Worm (Caenorhabditis elegans): ENCODE data around the gene srh-37.

The srh-37 gene

DNA sequence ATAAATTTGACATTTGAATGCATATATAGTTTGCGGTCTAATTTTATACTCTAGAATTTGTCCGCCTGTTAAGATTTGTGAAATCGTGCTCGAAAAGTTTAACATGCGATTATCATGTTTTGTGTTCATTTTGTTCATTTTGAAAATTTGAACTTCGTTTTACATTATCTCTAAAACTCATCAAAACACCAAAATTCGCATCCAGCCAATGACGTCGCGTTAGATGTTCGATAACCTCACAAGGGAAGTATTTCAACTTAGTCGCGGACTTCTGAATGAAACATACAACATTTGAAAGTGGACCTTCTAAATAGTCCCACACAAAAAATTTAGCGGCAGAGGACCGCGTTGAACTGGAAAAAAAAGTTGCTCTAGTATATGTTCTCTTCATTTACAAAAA is 29.1 kb upstream of the srh-37 start:
- TF ChIP-seq rec-8 (tag; optimal IDR thresholded peaks at IDR 0.05): no peak

DNA sequence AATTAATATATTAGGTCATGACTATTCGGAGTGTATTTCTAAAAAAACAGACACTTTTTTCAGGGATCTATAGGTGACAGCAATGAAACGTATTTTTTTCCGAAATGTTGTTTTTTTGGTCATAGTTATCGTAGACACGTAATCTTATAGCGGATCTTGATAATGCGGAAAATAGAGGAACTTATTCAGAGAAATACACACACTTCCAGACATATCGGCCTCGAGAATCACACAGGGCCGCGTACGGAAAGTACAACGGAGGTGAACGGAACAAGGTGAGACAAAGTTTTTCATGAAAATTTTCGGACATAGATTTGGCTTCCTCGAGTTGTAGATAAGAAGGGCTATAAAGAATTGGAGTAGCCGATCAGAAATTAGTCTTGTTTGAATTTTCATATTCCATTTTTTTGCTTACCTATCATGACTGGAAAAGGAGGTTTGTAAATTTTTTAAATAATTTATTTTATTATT is 26.8 kb upstream of the srh-37 start, which contains the start of gene nhr-155:
TSS of gene nhr-155 (plus strand) at position 421 of the 471 bp plus-strand sequence.
- TF ChIP-seq egl-44 (GFP tag; IDR thresholded peaks at IDR 0.05) (no peak), hlh-12 (tag; optimal IDR thresholded peaks at IDR 0.05) (no peak), B0035.1 (tag; optimal IDR thresholded peaks at IDR 0.05) (no peak), nhr-120 (GFP tag; IDR thresholded peaks at IDR 0.05) (no peak), hlh-26 (GFP tag; conservative IDR thresholded peaks at IDR 0.05) (no peak), ztf-6 (GFP tag; IDR thresholded peaks at IDR 0.05) (no peak), snpc-4 (GFP tag; optimal IDR thresholded peaks at IDR 0.05) (no peak), snpc-4 (tag; optimal IDR thresholded peaks at IDR 0.05) (no peak), nfya-2 (GFP tag; IDR thresholded peaks at IDR 0.05) (no peak), T07F8.4 (tag; optimal IDR thresholded peaks at IDR 0.05) (no peak), F39B2.1 (GFP tag; IDR thresholded peaks at IDR 0.05) (no peak), egl-18 (GFP tag; IDR thresholded peaks at IDR 0.05) (no peak), ZK185.1 (tag; optimal IDR thresholded peaks at IDR 0.05; ENCODE audit: poor library complexity, severe bottlenecking) (no peak), sptf-2 (GFP tag; optimal IDR thresholded peaks at IDR 0.05) (no peak), tbx-9 (tag; optimal IDR thresholded peaks at IDR 0.05; ENCODE audit: borderline replicate concordance) (no peak), dox-1 (GFP tag; IDR thresholded peaks at IDR 0.05) (no peak), ceh-27 (GFP tag; optimal IDR thresholded peaks at IDR 0.05) (no peak), dpl-1 (GFP tag; optimal IDR thresholded peaks at IDR 0.05) (no peak), madf-3 (GFP tag; IDR thresholded peaks at IDR 0.05) (no peak), madf-8 (GFP tag; conservative IDR thresholded peaks at IDR 0.05) (no peak)

DNA sequence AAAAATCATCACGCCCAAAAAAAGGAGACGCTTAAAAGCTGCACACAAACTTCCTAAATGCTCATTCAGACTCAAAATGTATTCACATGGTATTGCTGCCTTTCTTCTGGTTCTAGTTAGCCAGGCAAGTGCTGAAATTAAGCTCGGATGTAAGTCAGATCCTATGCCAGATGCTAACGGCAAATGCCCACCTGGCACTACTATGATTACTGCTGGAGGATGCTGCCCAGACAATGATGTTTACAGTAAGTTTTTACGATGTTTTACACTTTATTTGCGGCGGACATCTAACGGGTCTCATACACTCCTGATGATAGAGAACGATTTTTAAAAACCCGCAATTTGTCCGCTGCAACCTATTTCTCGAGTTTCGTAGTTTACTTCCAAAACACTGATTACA is 24.3 kb upstream of the srh-37 start, which contains the start of gene C14C6.5:
TSS of gene C14C6.5 (plus strand) at position 58 of the 400 bp plus-strand sequence.
- TF ChIP-seq D2030.7 (GFP tag; IDR thresholded peaks at IDR 0.05) (no peak), die-1 (tag; optimal IDR thresholded peaks at IDR 0.05) (no peak), C17E4.6 (GFP tag; IDR thresholded peaks at IDR 0.05) (no peak), lir-1 (GFP tag; conservative IDR thresholded peaks at IDR 0.05) (no peak), F57A8.1 (GFP tag; optimal IDR thresholded peaks at IDR 0.05) (no peak), K11D2.4 (GFP tag; IDR thresholded peaks at IDR 0.05) (no peak), somi-1 (GFP tag; optimal IDR thresholded peaks at IDR 0.05) (no peak), Y79H2A.3 (GFP tag; conservative IDR thresholded peaks at IDR 0.05) (no peak), B0336.3 (GFP tag; IDR thresholded peaks at IDR 0.05) (no peak), nfya-1 (tag; optimal IDR thresholded peaks at IDR 0.05; ENCODE audit: borderline replicate concordance, insufficient read depth) (no peak), hsf-1 (GFP tag; IDR thresholded peaks at IDR 0.05) (no peak), F10E7.11 (tag; optimal IDR thresholded peaks at IDR 0.05) (no peak), Y67H2A.10 (GFP tag; conservative IDR thresholded peaks at IDR 0.05) (no peak), B0035.1 (tag; optimal IDR thresholded peaks at IDR 0.05) (no peak), F37B4.10 (GFP tag; IDR thresholded peaks at IDR 0.05) (no peak), rec-8 (tag; optimal IDR thresholded peaks at IDR 0.05) (no peak)

DNA sequence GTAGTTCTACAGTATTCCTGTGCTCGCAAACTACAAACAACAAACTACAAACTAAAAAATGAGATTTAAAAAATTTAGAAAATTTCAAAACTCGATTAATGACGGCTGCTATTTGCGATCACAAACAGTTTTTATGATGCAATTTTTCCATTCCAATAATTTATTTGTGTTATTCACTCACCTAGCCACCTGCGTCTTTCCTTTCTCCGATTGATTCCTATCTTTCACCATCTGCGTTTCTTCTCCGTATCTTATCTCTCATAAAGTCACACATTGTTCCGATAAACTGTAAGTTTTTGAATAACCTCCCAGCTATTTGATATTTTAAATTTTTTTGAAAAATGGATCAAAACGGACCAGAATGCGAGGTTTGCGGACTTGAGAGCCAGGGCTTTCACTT is 21.9 kb upstream of the srh-37 start, which contains the start of gene nhr-132:
TSS of gene nhr-132 (plus strand) at position 271 of the 400 bp plus-strand sequence.
- TF ChIP-seq F33H1.4 (GFP tag; IDR thresholded peaks at IDR 0.05) (no peak), hmg-1.2 (GFP tag; IDR thresholded peaks at IDR 0.05) (peak; percentile 66; the same call in 1 of the 2 replicates), attf-5 (GFP tag; optimal IDR thresholded peaks at IDR 0.05) (peak; percentile 30), nhr-80 (tag; optimal IDR thresholded peaks at IDR 0.05) (peak; percentile 47)

All from whole organism, young adult.